Fruit fly (Drosophila melanogaster) whole organism, embryonic: ENCODE data around the gene Sld5.

Experiments
- Atf-2 ChIP-seq: fragments of 200-800 bp; sonication (Bioruptor generic); optimal IDR thresholded peaks from 2 replicates; lab custom pipeline; 2016; ENCODE audit warnings: missing biosample characterization, missing genetic modification characterization
- Atf3 ChIP-seq: fragments of 200-800 bp; sonication (Bioruptor generic); optimal IDR thresholded peaks from 3 replicates; lab custom pipeline; 2016; ENCODE audit warnings: missing biosample characterization, missing genetic modification characterization
- CG10654 ChIP-seq: fragments of 200-800 bp; sonication (Bioruptor generic); optimal IDR thresholded peaks from 2 replicates; lab custom pipeline; 2016; ENCODE audit warnings: missing biosample characterization, missing genetic modification characterization
- CG10959 ChIP-seq: fragments of 200-800 bp; sonication (Bioruptor generic); IDR thresholded peaks from 2 replicates; pipeline ENCODE4 v1.3.6; 2022; ENCODE audit warnings: missing biosample characterization, missing genetic modification characterization
- CG11723 ChIP-seq: fragments of 200-800 bp; sonication (Bioruptor generic); optimal IDR thresholded peaks from 2 replicates; lab custom pipeline; 2017; ENCODE audit warnings: missing biosample characterization, mild to moderate bottlenecking, missing genetic modification characterization
- CG12219 ChIP-seq: fragments of 200-800 bp; sonication (Bioruptor generic); optimal IDR thresholded peaks from 3 replicates; lab custom pipeline; 2018; ENCODE audit warnings: missing biosample characterization, mild to moderate bottlenecking, missing genetic modification characterization
- CG12236 ChIP-seq: fragments of 200-800 bp; sonication (Bioruptor generic); optimal IDR thresholded peaks from 2 replicates; lab custom pipeline; 2016; ENCODE audit warnings: missing biosample characterization, missing genetic modification characterization
- CG12769 ChIP-seq: fragments of 200-800 bp; sonication (Bioruptor generic); optimal IDR thresholded peaks from 2 replicates; lab custom pipeline; 2019; ENCODE audit warnings: missing biosample characterization, mild to moderate bottlenecking, missing genetic modification characterization, moderate library complexity
- CG14050 ChIP-seq: fragments of 200-800 bp; sonication (Bioruptor generic); IDR thresholded peaks from 3 replicates; pipeline ENCODE4 v1.3.6; 2022; ENCODE audit warnings: missing biosample characterization, missing genetic modification characterization
- CG16813 ChIP-seq: fragments of 200-800 bp; sonication (Bioruptor generic); IDR thresholded peaks from 3 replicates; pipeline ENCODE4 v1.3.6; 2022; ENCODE audit warnings: missing biosample characterization, missing genetic modification characterization; ENCODE audit not compliant: partially characterized antibody
- CG16863 ChIP-seq: fragments of 200-800 bp; sonication (Bioruptor generic); optimal IDR thresholded peaks from 3 replicates; lab custom pipeline; 2016; ENCODE audit warnings: missing biosample characterization, missing genetic modification characterization
- CG17612 ChIP-seq: fragments of 200-800 bp; sonication (Bioruptor generic); IDR thresholded peaks from 2 replicates; pipeline ENCODE4 v1.3.6; 2022; ENCODE audit warnings: missing biosample characterization, missing genetic modification characterization
- CG18262 ChIP-seq: fragments of 200-800 bp; optimal IDR thresholded peaks from 3 replicates; lab custom pipeline; 2019; ENCODE audit warnings: missing biosample characterization, mild to moderate bottlenecking, missing genetic modification characterization, moderate library complexity
- CG2202 ChIP-seq: fragments of 200-800 bp; sonication (Bioruptor generic); optimal IDR thresholded peaks from 2 replicates; lab custom pipeline; 2018; ENCODE audit warnings: missing biosample characterization, mild to moderate bottlenecking, missing genetic modification characterization
- CG2712 ChIP-seq: fragments of 200-800 bp; optimal IDR thresholded peaks from 3 replicates; lab custom pipeline; 2019; ENCODE audit warnings: missing biosample characterization, mild to moderate bottlenecking, missing genetic modification characterization, moderate library complexity
- CG30020 ChIP-seq: fragments of 200-800 bp; optimal IDR thresholded peaks from 2 replicates; lab custom pipeline; 2019; ENCODE audit warnings: missing biosample characterization, mild to moderate bottlenecking, missing genetic modification characterization, moderate library complexity
- CG31365 ChIP-seq: fragments of 200-800 bp; sonication (Bioruptor generic); optimal IDR thresholded peaks from 2 replicates; lab custom pipeline; 2018; ENCODE audit warnings: missing biosample characterization, mild to moderate bottlenecking, missing genetic modification characterization
- CG31441 ChIP-seq: fragments of 200-800 bp; sonication (Bioruptor generic); IDR thresholded peaks from 2 replicates; pipeline ENCODE4 v1.3.6; 2022; ENCODE audit warnings: missing biosample characterization, missing genetic modification characterization
- CG3163 ChIP-seq: fragments of 200-800 bp; sonication (Bioruptor generic); optimal IDR thresholded peaks from 3 replicates; lab custom pipeline; 2016; ENCODE audit warnings: missing biosample characterization, missing genetic modification characterization
- CG5245 ChIP-seq: fragments of 200-800 bp; sonication (Bioruptor generic); optimal IDR thresholded peaks from 3 replicates; lab custom pipeline; 2016; ENCODE audit warnings: missing biosample characterization, missing genetic modification characterization
- CG6813 ChIP-seq: fragments of 200-800 bp; sonication (Bioruptor generic); optimal IDR thresholded peaks from 2 replicates; lab custom pipeline; 2017; ENCODE audit warnings: missing biosample characterization, missing genetic modification characterization, mild to moderate bottlenecking, moderate library complexity, missing genetic modification reagents
- D19B ChIP-seq: fragments of 200-800 bp; sonication (Bioruptor generic); optimal IDR thresholded peaks from 2 replicates; lab custom pipeline; 2017; ENCODE audit warnings: missing biosample characterization, mild to moderate bottlenecking, missing genetic modification characterization
- E2f1 ChIP-seq: fragments of 200-800 bp; sonication (Bioruptor generic); IDR thresholded peaks from 2 replicates; pipeline ENCODE4 v1.3.6; 2022; ENCODE audit warnings: missing biosample characterization, missing genetic modification characterization
- E2f2 ChIP-seq: fragments of 200-800 bp; sonication (Bioruptor generic); IDR thresholded peaks from 2 replicates; pipeline ENCODE4 v1.3.6; 2022; ENCODE audit warnings: missing biosample characterization, missing genetic modification characterization
- Ets65A ChIP-seq: fragments of 200-800 bp; sonication (Bioruptor generic); peaks from one replicate; lab custom pipeline; 2016; ENCODE audit warnings: missing biosample characterization, missing genetic modification characterization
- H2.0 ChIP-seq: fragments of 200-800 bp; sonication (Bioruptor generic); IDR thresholded peaks from 2 replicates; pipeline ENCODE4 v1.3.6; 2022; ENCODE audit warnings: missing biosample characterization, missing genetic modification characterization
- Hand ChIP-seq: fragments of 200-800 bp; sonication (Bioruptor generic); optimal IDR thresholded peaks from 2 replicates; lab custom pipeline; 2017; ENCODE audit warnings: mild to moderate bottlenecking, missing biosample characterization, missing genetic modification reagents, missing genetic modification characterization
- Jarid2 ChIP-seq: fragments of 200-800 bp; sonication (Bioruptor generic); optimal IDR thresholded peaks from 3 replicates; lab custom pipeline; 2017; ENCODE audit warnings: mild to moderate bottlenecking, missing biosample characterization, missing genetic modification reagents, missing genetic modification characterization
- Lim3 ChIP-seq: fragments of 200-800 bp; sonication (Bioruptor generic); IDR thresholded peaks from 2 replicates; pipeline ENCODE4 v1.3.6; 2022; ENCODE audit warnings: missing biosample characterization, missing genetic modification characterization
- MBD-R2 ChIP-seq: fragments of 200-800 bp; sonication (Bioruptor generic); IDR thresholded peaks from 2 replicates; pipeline ENCODE4 v1.3.6; 2022; ENCODE audit warnings: missing biosample characterization, missing genetic modification characterization
- NK7.1 ChIP-seq: fragments of 200-800 bp; sonication (Bioruptor generic); optimal IDR thresholded peaks from 3 replicates; lab custom pipeline; 2016; ENCODE audit warnings: missing biosample characterization, missing genetic modification characterization
- Sox100B ChIP-seq: fragments of 200-800 bp; sonication (Bioruptor generic); optimal IDR thresholded peaks from 3 replicates; lab custom pipeline; 2018; ENCODE audit warnings: missing biosample characterization, mild to moderate bottlenecking, missing genetic modification characterization
- Xrp1 ChIP-seq: fragments of 200-800 bp; sonication (Bioruptor generic); IDR thresholded peaks from 2 replicates; pipeline ENCODE4 v1.3.6; 2022; ENCODE audit warnings: missing biosample characterization, missing genetic modification characterization
- ara ChIP-seq: fragments of 200-800 bp; sonication (Bioruptor generic); IDR thresholded peaks from 2 replicates; pipeline ENCODE4 v1.3.6; 2022; ENCODE audit warnings: missing biosample characterization, missing genetic modification characterization
- chm ChIP-seq: fragments of 200-800 bp; sonication (Bioruptor generic); IDR thresholded peaks from 2 replicates; pipeline ENCODE4 v1.3.6; 2022; ENCODE audit warnings: missing biosample characterization, missing genetic modification characterization
- dysf ChIP-seq: fragments of 200-800 bp; sonication (Bioruptor generic); IDR thresholded peaks from 3 replicates; pipeline ENCODE4 v1.3.6; 2022; ENCODE audit warnings: missing biosample characterization, missing genetic modification characterization
- ewg ChIP-seq: fragments of 200-800 bp; sonication (Bioruptor generic); optimal IDR thresholded peaks from 3 replicates; lab custom pipeline; 2017; ENCODE audit warnings: mild to moderate bottlenecking, missing biosample characterization, missing genetic modification reagents, missing genetic modification characterization
- gcm2 ChIP-seq: fragments of 200-800 bp; sonication (Bioruptor generic); optimal IDR thresholded peaks from 2 replicates; lab custom pipeline; 2016; ENCODE audit warnings: missing biosample characterization, missing genetic modification characterization
- gem ChIP-seq: fragments of 200-800 bp; sonication (Bioruptor generic); optimal IDR thresholded peaks from 2 replicates; lab custom pipeline; 2019; ENCODE audit warnings: missing biosample characterization, mild to moderate bottlenecking, missing genetic modification characterization, moderate library complexity
- gsb ChIP-seq: fragments of 200-800 bp; sonication (Bioruptor generic); IDR thresholded peaks from 2 replicates; pipeline ENCODE4 v1.3.6; 2022; ENCODE audit warnings: missing biosample characterization, missing genetic modification characterization
- lola ChIP-seq, 3 experiments: fragments of >200 bp in 2 of 3; fragments of 200-800 bp in 1 of 3; sonication (Bioruptor generic) in 1 of 3; optimal IDR thresholded peaks; 2 replicates each; lab custom pipeline; 2017 to 2019; ENCODE audit warnings: missing biosample characterization in 3 of 3, missing genetic modification characterization in 3 of 3, mild to moderate bottlenecking in 1 of 3, moderate library complexity in 1 of 3
- mld ChIP-seq: fragments of 200-800 bp; sonication (Bioruptor generic); IDR thresholded peaks from 3 replicates; pipeline ENCODE4 v1.3.6; 2022; ENCODE audit warnings: missing biosample characterization, missing genetic modification characterization; ENCODE audit not compliant: partially characterized antibody
- peb ChIP-seq: fragments of 200-800 bp; sonication (Bioruptor generic); IDR thresholded peaks from 2 replicates; pipeline ENCODE4 v1.3.6; 2022; ENCODE audit warnings: missing biosample characterization, missing genetic modification characterization
- pho ChIP-seq: fragments of 200-800 bp; sonication (Bioruptor generic); optimal IDR thresholded peaks from 2 replicates; lab custom pipeline; 2016; ENCODE audit warnings: missing biosample characterization, missing genetic modification characterization
- repo ChIP-seq: fragments of 200-800 bp; sonication (Bioruptor generic); optimal IDR thresholded peaks from 2 replicates; lab custom pipeline; 2016; ENCODE audit warnings: missing biosample characterization, missing genetic modification characterization
- toy ChIP-seq: fragments of 200-800 bp; sonication (Bioruptor generic); IDR thresholded peaks from 2 replicates; pipeline ENCODE4 v1.3.6; 2022; ENCODE audit warnings: missing biosample characterization, missing genetic modification characterization
- ttk ChIP-seq: fragments of 200-800 bp; sonication (Bioruptor generic); IDR thresholded peaks from 2 replicates; pipeline ENCODE4 v2.1.2; 2022; ENCODE audit warnings: missing biosample characterization, missing genetic modification characterization
- yki ChIP-seq: fragments of >200 bp; optimal IDR thresholded peaks from 3 replicates; lab custom pipeline; 2018
- zfh1 ChIP-seq: fragments of 200-800 bp; sonication (Bioruptor generic); IDR thresholded peaks from 3 replicates; pipeline ENCODE4 v1.3.6; 2022; ENCODE audit warnings: missing biosample characterization, missing genetic modification characterization
- zfh2 ChIP-seq: fragments of 200-800 bp; sonication (Bioruptor generic); optimal IDR thresholded peaks from 2 replicates; lab custom pipeline; 2016; ENCODE audit warnings: missing biosample characterization, missing genetic modification characterization

Sld5 gene

DNA sequence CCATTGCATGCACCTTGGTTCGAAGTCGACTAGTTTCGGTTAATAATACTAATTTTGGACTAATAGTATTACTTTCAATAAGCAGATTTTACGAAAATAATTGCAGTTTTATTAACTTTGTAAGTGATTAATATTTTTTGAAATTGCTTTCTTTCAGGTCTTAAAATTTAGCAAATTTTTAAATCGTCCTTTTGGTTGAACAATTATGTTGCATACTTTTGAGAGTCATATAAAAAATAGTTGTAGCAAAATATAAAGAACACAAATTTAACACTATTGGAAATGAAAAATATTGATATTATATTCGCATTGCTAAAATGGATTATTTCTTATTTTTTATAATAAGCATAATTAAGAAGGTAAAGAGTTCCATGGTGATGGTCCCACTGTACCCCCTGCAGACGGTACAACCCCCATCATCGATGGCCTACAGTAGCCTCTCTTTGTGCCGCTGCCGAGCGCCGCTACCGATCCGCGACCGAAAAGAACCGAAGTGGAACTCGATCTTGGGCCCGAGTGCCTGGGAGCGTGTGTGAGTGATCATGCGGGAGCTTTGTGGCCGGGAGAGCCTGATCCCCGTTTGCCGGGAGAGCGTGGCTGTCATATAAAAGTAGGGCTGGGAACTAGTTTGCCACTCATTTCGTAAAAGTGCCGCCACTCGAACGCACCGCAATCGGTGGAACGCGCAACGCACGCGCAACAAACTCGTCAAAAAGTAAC lies 35.0 kb downstream of the Sld5 start (continued):
- TF ChIP-seq CG12219 (GFP tag; lab: Kevin White, UChicago) = peak; percentile 81
- TF ChIP-seq dysf (GFP tag; lab: Robert Waterston, UW) = peak; percentile 91
- peak; percentile 84 for TF ChIP-seq Hand (GFP tag; lab: Kevin White, UChicago)
- peak; percentile 80 for TF ChIP-seq CG6813 (GFP tag; lab: Kevin White, UChicago)
- peak; percentile 85 for TF ChIP-seq Xrp1 (GFP tag; lab: Robert Waterston, UW)
- no peak for TF ChIP-seq chm (GFP tag; lab: Robert Waterston, UW)
- TF ChIP-seq mld (GFP tag; lab: Robert Waterston, UW) = no peak
- peak; percentile 74 for TF ChIP-seq Jarid2 (GFP tag; lab: Kevin White, UChicago)
- peak; percentile 81 for TF ChIP-seq H2.0
- no peak for TF ChIP-seq MBD-R2 (GFP tag; lab: Robert Waterston, UW)
- TF ChIP-seq CG2712 (tag; lab: Kevin White, UChicago) = peak; percentile 97
- TF ChIP-seq yki (lab: Kevin White, UChicago) = peak; percentile 32
- peak; percentile 88 for TF ChIP-seq ewg (GFP tag; lab: Kevin White, UChicago)
- peak; percentile 91 for TF ChIP-seq CG16863 (GFP tag; lab: Kevin White, UChicago)
- peak; percentile 71 for TF ChIP-seq CG10959 (GFP tag; lab: Robert Waterston, UW)
- peak; percentile 15 for TF ChIP-seq gcm2
- TF ChIP-seq E2f1 (GFP tag; lab: Robert Waterston, UW) = peak; percentile 75
- TF ChIP-seq CG5245 = peak; percentile 87
- no peak for TF ChIP-seq CG16813 (GFP tag; lab: Robert Waterston, UW)
- TF ChIP-seq CG11723 (GFP tag; lab: Kevin White, UChicago) = peak; percentile 95
- peak; percentile 51 for TF ChIP-seq zfh2
- TF ChIP-seq CG2202 (tag; lab: Kevin White, UChicago) = peak; percentile 86
- TF ChIP-seq peb = peak; percentile 71
- TF ChIP-seq CG31365 (tag; lab: Kevin White, UChicago) = no peak
- TF ChIP-seq Lim3 (GFP tag; lab: Robert Waterston, UW) = peak; percentile 56; the same call in 1 of the 2 replicates
- TF ChIP-seq CG18262 (tag; lab: Kevin White, UChicago) = peak; percentile 99
- peak; percentile 69 for TF ChIP-seq ttk (GFP tag; lab: Robert Waterston, UW)
- TF ChIP-seq CG30020 = peak; percentile 87
- TF ChIP-seq D19B = peak; percentile 85
- peak; percentile 98 for TF ChIP-seq CG12769 (tag; lab: Kevin White, UChicago)
- peak; percentile 63; the same call in 2 of the 3 replicates for TF ChIP-seq CG14050 (GFP tag; lab: Robert Waterston, UW)
- peak; percentile 61; the same call in 1 of the 2 replicates for TF ChIP-seq gsb (GFP tag; lab: Robert Waterston, UW)
- TF ChIP-seq E2f2 (GFP tag; lab: Robert Waterston, UW) = peak; percentile 63; the same call in 1 of the 2 replicates
- TF ChIP-seq Atf3 (GFP tag; lab: Kevin White, UChicago) = peak; percentile 73
- peak; percentile 86 for TF ChIP-seq pho (GFP tag; lab: Kevin White, UChicago)
- peak; percentile 83 for TF ChIP-seq ara (GFP tag; lab: Robert Waterston, UW)
- peak; percentile 66 for TF ChIP-seq Ets65A (GFP tag; lab: Kevin White, UChicago)
- TF ChIP-seq Sox100B = peak; percentile 99
- peak; percentile 24 for TF ChIP-seq NK7.1 (GFP tag; lab: Kevin White, UChicago)
- TF ChIP-seq CG10654 (GFP tag; lab: Kevin White, UChicago) = peak; percentile 86
- peak; percentile 98 for TF ChIP-seq gem
- peak; percentile 64 for TF ChIP-seq repo (GFP tag; lab: Kevin White, UChicago)
- TF ChIP-seq CG31441 = peak; percentile 99
- TF ChIP-seq CG3163 (GFP tag; lab: Kevin White, UChicago) = peak; percentile 32
- TF ChIP-seq toy (GFP tag; lab: Robert Waterston, UW) = 0 out of 2 replicates have a peak, but pooled peaks have one; percentile 46
- TF ChIP-seq CG17612 (GFP tag; lab: Robert Waterston, UW) = peak; percentile 62
- TF ChIP-seq CG12236 (GFP tag; lab: Kevin White, UChicago) = peak; percentile 87
- TF ChIP-seq lola (GFP tag; optimal IDR thresholded peaks at IDR 0.05; lab: Kevin White, UChicago) = peak in 1 of 3 experiments; percentile 99
- TF ChIP-seq Atf-2 (GFP tag; lab: Kevin White, UChicago) = peak; percentile 95
- TF ChIP-seq zfh1 (GFP tag; lab: Robert Waterston, UW) = peak; percentile 78
